Worm (Caenorhabditis elegans) whole organism, L1 larva: ENCODE measurements around the gene C53C11.1.

ENCODE experiments used
- ceh-63 ChIP-seq: fragments of 200-800 bp; sonication (Bioruptor generic); optimal IDR thresholded peaks from 2 replicates; lab custom pipeline; 2018; ENCODE audit warnings: mild to moderate bottlenecking, missing genetic modification characterization, missing compliant biosample characterization
- lin-15B ChIP-seq: fragments of 150-350 bp; sonication (generic microtip); optimal IDR thresholded peaks from 3 replicates; lab custom pipeline; 2014; ENCODE audit warnings: missing biosample characterization, missing genetic modification characterization
- nhr-28 ChIP-seq: fragments of 150-350 bp; optimal IDR thresholded peaks from 2 replicates; lab custom pipeline; 2014; ENCODE audit warnings: missing biosample characterization, missing genetic modification characterization
- nhr-77 ChIP-seq: fragments of 150-350 bp; optimal IDR thresholded peaks from 2 replicates; lab custom pipeline; 2014; ENCODE audit warnings: missing biosample characterization, missing genetic modification characterization
- sptf-1 ChIP-seq: fragments of 150-350 bp; optimal IDR thresholded peaks from 2 replicates; lab custom pipeline; 2014; ENCODE audit warnings: missing biosample characterization, missing genetic modification characterization

ce11 chrX:17302419-17302818, 38.2 kb upstream of the C53C11.1 start, which contains the start of gene fbxa-120:
- TF ChIP-seq sptf-1 (no peak), nhr-28 (no peak), nhr-77 (tag; lab: Kevin White, UChicago) (no peak), lin-15B (tag; lab: Kevin White, UChicago) (no peak), ceh-63 (GFP tag; lab: Kevin White, UChicago) (no peak)
